Fruit fly (Drosophila melanogaster) whole organism, embryonic: ENCODE measurements around the gene Pi3K21B.

ENCODE experiments used
- CG17328 ChIP-seq: fragments of 200-800 bp; sonication (Bioruptor generic); IDR thresholded peaks from 2 replicates; pipeline ENCODE4 v1.3.6; 2022; ENCODE audit warnings: missing biosample characterization, missing genetic modification characterization
- Doc2 ChIP-seq: fragments of 200-800 bp; sonication (Bioruptor generic); IDR thresholded peaks from 2 replicates; pipeline ENCODE4 v1.3.6; 2022; ENCODE audit warnings: missing biosample characterization, missing genetic modification characterization
- Fer2 ChIP-seq: fragments of 200-800 bp; sonication (Bioruptor generic); optimal IDR thresholded peaks from 2 replicates; lab custom pipeline; 2018; ENCODE audit warnings: missing biosample characterization, mild to moderate bottlenecking, missing genetic modification characterization, moderate library complexity
- H2.0 ChIP-seq: fragments of 200-800 bp; sonication (Bioruptor generic); IDR thresholded peaks from 2 replicates; pipeline ENCODE4 v1.3.6; 2022; ENCODE audit warnings: missing biosample characterization, missing genetic modification characterization
- Hey ChIP-seq: fragments of 200-800 bp; sonication (Bioruptor generic); optimal IDR thresholded peaks from 3 replicates; lab custom pipeline; 2018; ENCODE audit warnings: missing biosample characterization, mild to moderate bottlenecking, missing genetic modification characterization
- Lhr ChIP-seq: fragments of 200-800 bp; sonication (Bioruptor generic); optimal IDR thresholded peaks from 3 replicates; lab custom pipeline; 2017; ENCODE audit warnings: mild to moderate bottlenecking, missing biosample characterization, missing genetic modification reagents, missing genetic modification characterization
- Lim3 ChIP-seq: fragments of 200-800 bp; sonication (Bioruptor generic); IDR thresholded peaks from 2 replicates; pipeline ENCODE4 v1.3.6; 2022; ENCODE audit warnings: missing biosample characterization, missing genetic modification characterization
- amos ChIP-seq: fragments of 200-800 bp; sonication (Bioruptor generic); IDR thresholded peaks from 2 replicates; pipeline ENCODE4 v1.3.6; 2022; ENCODE audit warnings: missing biosample characterization, missing genetic modification characterization; ENCODE audit not compliant: partially characterized antibody
- nom ChIP-seq: fragments of 200-800 bp; sonication (Bioruptor generic); optimal IDR thresholded peaks from 2 replicates; lab custom pipeline; 2017; ENCODE audit warnings: missing biosample characterization, missing genetic modification characterization, mild to moderate bottlenecking, moderate library complexity, missing genetic modification reagents

DNA sequence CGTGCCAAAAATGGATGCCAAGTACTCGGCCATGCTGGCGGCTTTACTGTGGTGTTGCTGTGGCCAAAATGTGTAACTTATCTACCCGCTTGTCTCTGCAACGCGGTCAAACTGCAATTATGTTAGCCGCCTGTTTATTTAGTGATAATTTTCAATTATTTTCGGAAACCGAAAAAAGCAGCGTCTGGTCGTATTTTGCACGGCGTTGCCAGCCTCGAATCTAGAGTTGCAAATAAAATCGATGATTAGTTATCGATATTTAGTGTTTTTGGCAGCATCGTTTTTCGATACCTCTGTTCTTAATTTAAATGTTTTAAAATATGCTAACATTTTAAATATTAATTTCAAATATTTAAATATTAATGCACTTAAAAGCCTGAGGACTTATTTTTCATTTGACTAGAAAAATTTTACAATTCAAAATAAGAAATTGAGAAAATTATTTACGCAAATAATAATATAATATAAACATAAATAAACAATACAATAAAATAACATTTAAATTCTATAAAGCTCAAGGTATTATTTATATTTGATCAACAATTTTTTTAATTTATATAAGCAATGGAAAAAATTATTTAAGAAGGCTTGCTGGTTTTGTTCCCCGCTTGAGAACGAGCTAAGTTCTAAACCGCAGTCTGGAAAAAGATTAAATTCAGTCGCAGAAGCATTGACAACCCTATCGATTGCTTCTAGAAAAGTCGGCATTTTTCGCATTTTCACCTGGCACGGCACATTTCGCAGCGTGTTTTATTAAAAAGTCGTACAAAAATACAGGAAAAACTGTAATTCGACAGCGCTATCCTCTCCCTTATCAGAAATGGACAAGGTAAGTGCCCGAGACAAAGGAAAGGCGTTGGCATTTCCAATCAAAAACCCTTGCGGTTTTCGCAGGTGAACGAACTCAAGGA lies 3.0 kb upstream of the Pi3K21B start, which contains the start of the genes U2af38 and Stip1:
- TF ChIP-seq Hey (tag; lab: Kevin White, UChicago): no peak
- TF ChIP-seq Lhr (GFP tag; lab: Kevin White, UChicago): peak; percentile 35
- TF ChIP-seq H2.0 (GFP tag; lab: Robert Waterston, UW): no peak
- TF ChIP-seq Lim3 (GFP tag; lab: Robert Waterston, UW): no peak
- peak; percentile 69; the same call in 1 of the 2 replicates for TF ChIP-seq amos (GFP tag; lab: Robert Waterston, UW)
- peak; percentile 26 for TF ChIP-seq nom (GFP tag; lab: Kevin White, UChicago)
- no peak for TF ChIP-seq Doc2 (GFP tag; lab: Robert Waterston, UW)
- TF ChIP-seq CG17328 (GFP tag; lab: Robert Waterston, UW): no peak
- peak; percentile 11 for TF ChIP-seq Fer2 (tag; lab: Kevin White, UChicago)
